Worm (Caenorhabditis elegans) whole organism, late embryonic: Measurements from ENCODE around the gene sng-1.

ENCODE experiments used
- C38D4.7 ChIP-seq: fragments of 200-800 bp; sonication (Bioruptor generic); optimal IDR thresholded peaks from 2 replicates; lab custom pipeline; 2018; ENCODE audit warnings: mild to moderate bottlenecking, missing genetic modification characterization, moderate library complexity, missing compliant biosample characterization
- F13H6.1 ChIP-seq: sonication (generic microtip); optimal IDR thresholded peaks from 2 replicates; lab custom pipeline; 2016; ENCODE audit warnings: missing genetic modification characterization, missing compliant biosample characterization
- K02D7.2 ChIP-seq: sonication (generic microtip); optimal IDR thresholded peaks from 2 replicates; lab custom pipeline; 2017; ENCODE audit warnings: mild to moderate bottlenecking, missing genetic modification characterization, missing compliant biosample characterization
- ahr-1 ChIP-seq: sonication (generic microtip); optimal IDR thresholded peaks from 2 replicates; lab custom pipeline; 2016; ENCODE audit warnings: missing genetic modification characterization, missing compliant biosample characterization
- ama-1 ChIP-seq: fragments of 150-350 bp; optimal IDR thresholded peaks from 2 replicates; lab custom pipeline; 2014
- ceh-18 ChIP-seq: sonication (generic microtip); optimal IDR thresholded peaks from 2 replicates; lab custom pipeline; 2016; ENCODE audit warnings: missing genetic modification characterization, missing compliant biosample characterization
- ceh-19 ChIP-seq: fragments of 200-800 bp; sonication (Bioruptor generic); optimal IDR thresholded peaks from 2 replicates; lab custom pipeline; 2018; ENCODE audit warnings: mild to moderate bottlenecking, missing genetic modification characterization, missing compliant biosample characterization
- ceh-2 ChIP-seq: sonication (generic microtip); optimal IDR thresholded peaks from 2 replicates; lab custom pipeline; 2016; ENCODE audit warnings: missing genotype, missing genetic modification characterization, missing compliant biosample characterization
- ceh-31 ChIP-seq: sonication (generic microtip); optimal IDR thresholded peaks from 2 replicates; lab custom pipeline; 2016; ENCODE audit warnings: missing genetic modification characterization, missing compliant biosample characterization
- ceh-45 ChIP-seq: fragments of 200-800 bp; sonication (Bioruptor generic); IDR thresholded peaks from 2 replicates; pipeline ENCODE4 v1.3.6; 2022; ENCODE audit warnings: missing genetic modification reagents, missing genetic modification characterization, missing compliant biosample characterization
- ceh-48 ChIP-seq: sonication (generic microtip); optimal IDR thresholded peaks from 2 replicates; lab custom pipeline; 2016; ENCODE audit warnings: missing genetic modification characterization, inconsistent platforms, missing compliant biosample characterization
- ceh-6 ChIP-seq: fragments of 200-800 bp; sonication (Bioruptor generic); optimal IDR thresholded peaks from 2 replicates; lab custom pipeline; 2018; ENCODE audit warnings: mild to moderate bottlenecking, missing genetic modification characterization, missing compliant biosample characterization
- ceh-9 ChIP-seq: sonication (generic microtip); optimal IDR thresholded peaks from 2 replicates; lab custom pipeline; 2016; ENCODE audit warnings: mild to moderate bottlenecking, missing genetic modification characterization, inconsistent platforms, missing compliant biosample characterization
- che-1 ChIP-seq: sonication (generic microtip); optimal IDR thresholded peaks from 2 replicates; lab custom pipeline; 2016; ENCODE audit warnings: mild to moderate bottlenecking, missing genetic modification characterization, missing compliant biosample characterization
- elt-2 ChIP-seq: sonication (generic microtip); optimal IDR thresholded peaks from 2 replicates; lab custom pipeline; 2016; ENCODE audit warnings: missing genetic modification reagents, missing genetic modification characterization, missing compliant biosample characterization
- ets-4 ChIP-seq: sonication (generic microtip); optimal IDR thresholded peaks from 2 replicates; lab custom pipeline; 2016; ENCODE audit warnings: missing genetic modification characterization, missing compliant biosample characterization
- hlh-13 ChIP-seq: fragments of 200-800 bp; sonication (Bioruptor generic); optimal IDR thresholded peaks from 2 replicates; lab custom pipeline; 2018; ENCODE audit warnings: mild to moderate bottlenecking, missing genetic modification characterization, missing compliant biosample characterization
- hlh-15 ChIP-seq: sonication (generic microtip); optimal IDR thresholded peaks from 2 replicates; lab custom pipeline; 2016; ENCODE audit warnings: missing genetic modification characterization, missing compliant biosample characterization
- hlh-30 ChIP-seq: sonication (generic microtip); optimal IDR thresholded peaks from 2 replicates; lab custom pipeline; 2017; ENCODE audit warnings: antibody characterized with exemption, missing genetic modification characterization, missing compliant biosample characterization; ENCODE audit not compliant: insufficient read depth
- lim-6 ChIP-seq: sonication (generic microtip); optimal IDR thresholded peaks from 2 replicates; lab custom pipeline; 2016; ENCODE audit warnings: missing genetic modification characterization, missing compliant biosample characterization
- madf-2 ChIP-seq: sonication (generic microtip); optimal IDR thresholded peaks from 2 replicates; lab custom pipeline; 2017; ENCODE audit warnings: missing genetic modification characterization, missing compliant biosample characterization
- mec-3 ChIP-seq: sonication (generic microtip); optimal IDR thresholded peaks from 2 replicates; lab custom pipeline; 2016; ENCODE audit warnings: borderline replicate concordance, missing genetic modification characterization, missing compliant biosample characterization
- nfya-1 ChIP-seq: sonication (generic microtip); optimal IDR thresholded peaks from 2 replicates; lab custom pipeline; 2017; ENCODE audit warnings: missing genetic modification characterization, mild to moderate bottlenecking, missing compliant biosample characterization, antibody characterized with exemption, moderate library complexity
- nhr-11 ChIP-seq: fragments of 150-350 bp; optimal IDR thresholded peaks from 2 replicates; lab custom pipeline; 2014; ENCODE audit warnings: missing biosample characterization, missing genetic modification characterization
- pag-3 ChIP-seq: sonication (generic microtip); optimal IDR thresholded peaks from 2 replicates; lab custom pipeline; 2016; ENCODE audit warnings: missing compliant biosample characterization, missing genetic modification characterization, borderline replicate concordance
- pha-4 ChIP-seq: fragments of 150-350 bp; optimal IDR thresholded peaks from 2 replicates; lab custom pipeline; 2018; ENCODE audit warnings: missing biosample characterization, missing genetic modification reagents, missing genetic modification characterization
- pqm-1 ChIP-seq: sonication (generic microtip); optimal IDR thresholded peaks from 2 replicates; lab custom pipeline; 2016; ENCODE audit warnings: missing genetic modification characterization, missing compliant biosample characterization
- ref-2 ChIP-seq: sonication (generic microtip); optimal IDR thresholded peaks from 2 replicates; lab custom pipeline; 2016; ENCODE audit warnings: missing genetic modification characterization, missing compliant biosample characterization
- sdc-2 ChIP-seq: sonication (generic microtip); optimal IDR thresholded peaks from 2 replicates; lab custom pipeline; 2016; ENCODE audit warnings: missing genotype, missing genetic modification characterization, missing compliant biosample characterization
- sox-2 ChIP-seq: fragments of 200-800 bp; sonication (Bioruptor generic); IDR thresholded peaks from 2 replicates; pipeline ENCODE4 v1.3.6; 2022; ENCODE audit warnings: missing genetic modification reagents, missing genetic modification characterization, missing compliant biosample characterization
- tbx-2 ChIP-seq: sonication (generic microtip); optimal IDR thresholded peaks from 2 replicates; lab custom pipeline; 2016; ENCODE audit warnings: missing genetic modification characterization, missing compliant biosample characterization
- tbx-7 ChIP-seq: sonication (generic microtip); optimal IDR thresholded peaks from 2 replicates; lab custom pipeline; 2016; ENCODE audit warnings: missing genotype, missing genetic modification characterization, missing compliant biosample characterization
- ttx-3 ChIP-seq: sonication (generic microtip); optimal IDR thresholded peaks from 2 replicates; lab custom pipeline; 2016; ENCODE audit warnings: missing genetic modification reagents, missing genetic modification characterization, missing compliant biosample characterization
- unc-3 ChIP-seq, 2 experiments: fragments of 200-800 bp in 1 of 2; sonication (Bioruptor generic) in 1 of 2; sonication (generic microtip) in 1 of 2; conservative IDR thresholded peaks in 1 of 2; optimal IDR thresholded peaks in 1 of 2; 2 replicates each; pipeline versions ENCODE4 v1.3.6 to Lab custom; 2016 to 2022; ENCODE audit warnings: missing compliant biosample characterization in 2 of 2, missing genetic modification characterization in 2 of 2, missing genetic modification reagents in 1 of 2
- unc-42 ChIP-seq: sonication (generic microtip); optimal IDR thresholded peaks from 2 replicates; lab custom pipeline; 2016; ENCODE audit warnings: missing genotype, missing genetic modification characterization, missing compliant biosample characterization
- unc-55 ChIP-seq: sonication (generic microtip); optimal IDR thresholded peaks from 2 replicates; lab custom pipeline; 2017; ENCODE audit warnings: missing biosample characterization, missing genetic modification reagents, missing genetic modification characterization
- zip-5 ChIP-seq: sonication (generic microtip); optimal IDR thresholded peaks from 2 replicates; lab custom pipeline; 2016; ENCODE audit warnings: missing genetic modification characterization, missing compliant biosample characterization
- ztf-16 ChIP-seq: sonication (generic microtip); optimal IDR thresholded peaks from 2 replicates; lab custom pipeline; 2017; ENCODE audit warnings: missing genetic modification characterization, missing compliant biosample characterization

sng-1 gene

DNA sequence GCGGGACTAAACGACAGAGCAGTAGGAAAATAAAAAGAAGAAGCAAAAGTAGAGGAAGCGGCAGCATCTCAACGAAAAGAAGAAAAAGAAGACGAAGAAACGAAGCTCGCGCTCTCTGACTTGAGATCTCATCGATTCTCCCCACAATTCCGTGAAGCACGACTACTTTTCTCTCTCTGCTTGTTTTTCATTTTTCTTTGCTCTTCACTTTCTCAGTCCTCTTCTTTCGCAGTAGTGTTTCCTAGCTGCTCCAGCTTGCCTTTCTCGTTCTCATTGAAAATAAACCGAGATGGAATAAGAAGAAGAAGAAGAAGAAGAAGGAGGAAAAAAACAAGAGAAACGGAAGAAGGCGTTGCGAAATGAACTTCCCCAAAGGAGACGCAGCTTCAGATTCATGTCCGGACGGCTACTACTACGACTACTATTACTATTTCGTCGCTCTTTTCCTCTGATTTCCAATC is 42.6 kb upstream of the sng-1 start:
- peak; percentile 53 for TF ChIP-seq tbx-2
- peak; percentile 70 for TF ChIP-seq unc-42 (tag; lab: Kevin White, UChicago)
- TF ChIP-seq hlh-30 (tag; lab: Kevin White, UChicago) = no peak
- no peak for TF ChIP-seq sox-2 (GFP tag; lab: Robert Waterston, UW)
- no peak for TF ChIP-seq F13H6.1
- peak; percentile 16 for TF ChIP-seq unc-55
- no peak for TF ChIP-seq ceh-19 (GFP tag; lab: Kevin White, UChicago)
- no peak for TF ChIP-seq zip-5 (tag; lab: Kevin White, UChicago)
- TF ChIP-seq ceh-18 (tag; lab: Kevin White, UChicago) = peak; percentile 21
- no peak for TF ChIP-seq che-1
- TF ChIP-seq ref-2 = no peak
- peak; percentile 35 for TF ChIP-seq ceh-48 (tag; lab: Kevin White, UChicago)
- no peak for TF ChIP-seq ceh-6
- TF ChIP-seq pag-3 (tag; lab: Kevin White, UChicago) = no peak
- TF ChIP-seq nfya-1 (tag; lab: Kevin White, UChicago) = peak; percentile 29
- TF ChIP-seq hlh-13 (GFP tag; lab: Kevin White, UChicago) = no peak
- peak; percentile 77 for TF ChIP-seq ceh-31 (tag; lab: Kevin White, UChicago)
- no peak for TF ChIP-seq pha-4 (tag; lab: Kevin White, UChicago)
- no peak for TF ChIP-seq ztf-16 (tag; lab: Kevin White, UChicago)
- TF ChIP-seq K02D7.2 (tag; lab: Kevin White, UChicago) = no peak
- no peak for TF ChIP-seq hlh-15 (tag; lab: Kevin White, UChicago)
- TF ChIP-seq madf-2 (tag; lab: Kevin White, UChicago) = no peak
- no peak for TF ChIP-seq ets-4 (tag; lab: Kevin White, UChicago)
- no peak for TF ChIP-seq ttx-3 (tag; lab: Kevin White, UChicago)
- TF ChIP-seq, all 69 proteins: peak for 7

DNA sequence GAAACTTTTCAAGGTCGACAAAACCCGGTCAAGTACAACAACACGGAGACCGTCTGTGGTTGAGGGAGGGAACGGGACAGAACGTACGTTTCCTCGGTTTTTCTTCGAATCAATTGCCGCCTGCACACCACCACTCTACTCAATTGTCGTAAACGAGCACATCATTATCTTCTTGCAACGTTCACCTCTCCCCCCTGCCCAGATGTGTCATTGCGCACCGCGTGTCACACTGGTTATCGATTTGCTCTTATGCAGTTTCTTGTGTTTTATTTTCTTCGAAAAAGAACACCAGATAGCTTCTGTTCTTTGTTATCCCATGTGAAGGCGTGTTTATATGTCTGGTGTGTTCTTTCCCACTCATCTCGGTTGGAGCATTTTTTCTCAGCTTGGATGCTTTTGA is 37.8 kb upstream of the sng-1 start:
- peak; percentile 17 for TF ChIP-seq elt-2 (tag; lab: Kevin White, UChicago)
- TF ChIP-seq ceh-2 (tag; lab: Kevin White, UChicago) = no peak
- no peak for TF ChIP-seq K02D7.2 (tag; lab: Kevin White, UChicago)
- no peak for TF ChIP-seq F13H6.1
- TF ChIP-seq nhr-11 (tag; lab: Kevin White, UChicago) = no peak
- peak; percentile 91 for TF ChIP-seq sdc-2 (tag; lab: Kevin White, UChicago)
- TF ChIP-seq ceh-48 (tag; lab: Kevin White, UChicago) = peak; percentile 25
- no peak for TF ChIP-seq nfya-1 (tag; lab: Kevin White, UChicago)
- no peak for TF ChIP-seq unc-3 (GFP tag; conservative IDR thresholded peaks at IDR 0.05; lab: Robert Waterston, UW)
- no peak for TF ChIP-seq unc-3 (tag; optimal IDR thresholded peaks at IDR 0.05; lab: Kevin White, UChicago)
- TF ChIP-seq ama-1 (lab: Kevin White, UChicago) = no peak
- TF ChIP-seq zip-5 (tag; lab: Kevin White, UChicago) = no peak
- TF ChIP-seq mec-3 (tag; lab: Kevin White, UChicago) = no peak

DNA sequence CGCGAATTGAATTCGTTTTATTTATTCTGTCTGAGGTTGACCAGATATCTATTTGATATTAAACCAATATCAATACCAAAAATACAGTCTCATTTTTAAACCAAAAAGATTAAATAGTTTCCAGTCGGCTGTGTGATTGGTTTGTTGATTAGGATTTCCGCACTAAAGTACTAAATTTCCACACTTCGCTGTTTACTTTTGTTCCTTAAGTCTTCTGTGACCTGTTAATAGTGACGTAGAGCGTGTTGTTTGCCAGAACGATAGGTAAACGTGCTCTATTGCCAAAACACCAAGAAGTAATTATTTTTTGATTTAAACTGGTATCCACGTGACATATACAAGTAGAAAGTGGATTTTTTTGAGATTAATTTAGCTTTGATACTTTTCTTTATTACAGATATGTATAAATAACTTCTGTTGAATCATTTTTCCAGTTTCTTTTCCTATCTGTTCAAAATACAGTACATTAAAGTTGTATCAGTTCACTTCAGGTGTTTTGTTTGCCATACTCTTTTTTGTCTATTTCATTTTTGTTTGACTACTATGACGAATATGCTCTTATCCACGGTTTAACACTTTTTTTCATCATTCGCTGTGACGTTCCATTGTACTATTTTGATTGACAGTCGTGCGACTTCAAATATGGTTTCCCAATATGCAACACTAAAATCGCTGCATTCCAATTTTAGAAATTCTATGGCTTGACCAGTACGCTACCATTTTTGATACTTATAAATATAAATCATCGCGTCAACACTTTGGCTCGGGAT is 36.4 kb upstream of the sng-1 start:
- TF ChIP-seq nfya-1 (tag; lab: Kevin White, UChicago) (no peak), nhr-11 (tag; lab: Kevin White, UChicago) (no peak), ceh-18 (tag; lab: Kevin White, UChicago) (no peak), ahr-1 (no peak), hlh-13 (GFP tag; lab: Kevin White, UChicago) (no peak), pha-4 (tag; lab: Kevin White, UChicago) (no peak), sox-2 (GFP tag; lab: Robert Waterston, UW) (no peak), tbx-7 (tag; lab: Kevin White, UChicago) (no peak), lim-6 (tag; lab: Kevin White, UChicago) (no peak), pqm-1 (tag; lab: Kevin White, UChicago) (no peak), C38D4.7 (no peak), ceh-45 (GFP tag; lab: Robert Waterston, UW) (no peak), ceh-6 (no peak), ceh-9 (tag; lab: Kevin White, UChicago) (no peak)
